Worm (Caenorhabditis elegans) whole organism, L3 larva: ENCODE data around the gene Y57G7A.5.

Source experiments
- R02D3.7 ChIP-seq: fragments of 150-350 bp; optimal IDR thresholded peaks from 2 replicates; lab custom pipeline; 2014; ENCODE audit warnings: missing biosample characterization, missing genetic modification characterization
- ZK546.5 ChIP-seq: sonication (generic microtip); optimal IDR thresholded peaks from 2 replicates; lab custom pipeline; 2017; ENCODE audit warnings: missing biosample characterization, missing genetic modification characterization
- ceh-28 ChIP-seq: fragments of 150-350 bp; optimal IDR thresholded peaks from 2 replicates; lab custom pipeline; 2014; ENCODE audit warnings: missing biosample characterization, missing genetic modification reagents, missing genetic modification characterization
- elt-3 ChIP-seq, 3 experiments: fragments of 150-350 bp in 1 of 3; sonication (generic microtip) in 2 of 3; optimal IDR thresholded peaks; 2 replicates in 2 of 3; 4 replicates in 1 of 3; lab custom pipeline; 2014 to 2017; ENCODE audit warnings: missing biosample characterization in 3 of 3, missing genetic modification characterization in 3 of 3
- fkh-2 ChIP-seq: fragments of 150-350 bp; optimal IDR thresholded peaks from 2 replicates; lab custom pipeline; 2014; ENCODE audit warnings: missing biosample characterization, missing genetic modification reagents, missing genetic modification characterization
- jun-1 ChIP-seq: fragments of 150-350 bp; optimal IDR thresholded peaks from 2 replicates; lab custom pipeline; 2014; ENCODE audit warnings: missing biosample characterization, missing genetic modification reagents, missing genetic modification characterization
- lsy-12 ChIP-seq: sonication (generic microtip); optimal IDR thresholded peaks from 2 replicates; lab custom pipeline; 2016; ENCODE audit warnings: mild to moderate bottlenecking, missing genetic modification characterization, missing compliant biosample characterization
- mml-1 ChIP-seq: fragments of 150-350 bp; sonication (generic microtip); optimal IDR thresholded peaks from 3 replicates; lab custom pipeline; 2014; ENCODE audit warnings: missing biosample characterization, missing genetic modification characterization
- nfya-1 ChIP-seq: sonication (generic microtip); optimal IDR thresholded peaks from 2 replicates; lab custom pipeline; 2017; ENCODE audit warnings: missing genetic modification characterization, mild to moderate bottlenecking, missing compliant biosample characterization, antibody characterized with exemption, moderate library complexity; ENCODE audit not compliant: insufficient read depth
- nhr-11 ChIP-seq: fragments of 150-350 bp; optimal IDR thresholded peaks from 2 replicates; lab custom pipeline; 2014; ENCODE audit warnings: missing biosample characterization, missing genetic modification characterization
- nhr-237 ChIP-seq: fragments of 150-350 bp; optimal IDR thresholded peaks from 2 replicates; lab custom pipeline; 2014; ENCODE audit warnings: missing biosample characterization, missing genetic modification characterization
- nhr-25 ChIP-seq: sonication (generic microtip); optimal IDR thresholded peaks from 2 replicates; lab custom pipeline; 2017; ENCODE audit warnings: missing biosample characterization, missing genetic modification characterization
- nhr-43 ChIP-seq: sonication (generic microtip); optimal IDR thresholded peaks from 2 replicates; lab custom pipeline; 2016; ENCODE audit warnings: mild to moderate bottlenecking, missing genetic modification characterization, missing compliant biosample characterization; ENCODE audit not compliant: poor library complexity, severe bottlenecking
- nhr-76 ChIP-seq: fragments of 150-350 bp; sonication (generic microtip); optimal IDR thresholded peaks from 5 replicates; lab custom pipeline; 2014; ENCODE audit warnings: missing biosample characterization, missing genetic modification characterization
- nhr-77 ChIP-seq: fragments of 150-350 bp; optimal IDR thresholded peaks from 2 replicates; lab custom pipeline; 2014; ENCODE audit warnings: missing biosample characterization, missing genetic modification characterization
- pha-4 ChIP-seq: fragments of 150-350 bp; optimal IDR thresholded peaks from 2 replicates; lab custom pipeline; 2014; ENCODE audit warnings: missing biosample characterization, missing genetic modification reagents, missing genetic modification characterization
- pqm-1 ChIP-seq: fragments of 150-350 bp; optimal IDR thresholded peaks from 2 replicates; lab custom pipeline; 2017; ENCODE audit warnings: missing biosample characterization, missing genetic modification characterization, inconsistent platforms
- skn-1 ChIP-seq: fragments of 150-350 bp; optimal IDR thresholded peaks from 2 replicates; lab custom pipeline; 2014; ENCODE audit warnings: missing biosample characterization, missing genetic modification characterization
- snpc-4 ChIP-seq: fragments of 150-350 bp; optimal IDR thresholded peaks from 2 replicates; lab custom pipeline; 2014; ENCODE audit warnings: missing biosample characterization, missing genetic modification characterization
- tbx-2 ChIP-seq: sonication (generic microtip); optimal IDR thresholded peaks from 2 replicates; lab custom pipeline; 2016; ENCODE audit warnings: mild to moderate bottlenecking, missing genetic modification characterization, missing compliant biosample characterization
- unc-39 ChIP-seq: sonication (generic microtip); optimal IDR thresholded peaks from 4 replicates; lab custom pipeline; 2017; ENCODE audit warnings: missing biosample characterization, missing genetic modification characterization

Gene Y57G7A.5

ce11 chrII:1232967-1233366 is 42.4 kb downstream of the Y57G7A.5 start (continued):
- no peak for TF ChIP-seq snpc-4
- no peak for TF ChIP-seq jun-1 (tag; lab: Kevin White, UChicago)
- no peak for TF ChIP-seq mml-1 (tag; lab: Kevin White, UChicago)
- no peak for TF ChIP-seq nhr-76
- TF ChIP-seq elt-3 (tag; optimal IDR thresholded peaks at IDR 0.05; lab: Kevin White, UChicago) = no peak
- TF ChIP-seq nfya-1 = no peak
- TF ChIP-seq nhr-11 (tag; lab: Kevin White, UChicago) = no peak
- peak; percentile 9 for TF ChIP-seq tbx-2

ce11 chrII:1228943-1229342 is 46.4 kb downstream of the Y57G7A.5 start:
- TF ChIP-seq unc-39 (no peak), tbx-2 (no peak), ZK546.5 (tag; lab: Kevin White, UChicago) (no peak), pha-4 (tag; lab: Kevin White, UChicago) (no peak), nhr-77 (tag; lab: Kevin White, UChicago) (no peak), ceh-28 (no peak), fkh-2 (no peak), elt-3 (tag; optimal IDR thresholded peaks at IDR 0.05; lab: Kevin White, UChicago) (no peak), skn-1 (tag; lab: Kevin White, UChicago) (no peak), nhr-237 (tag; lab: Kevin White, UChicago) (no peak), nhr-43 (tag; lab: Kevin White, UChicago) (no peak), R02D3.7 (no peak), nhr-11 (tag; lab: Kevin White, UChicago) (no peak), pqm-1 (tag; lab: Kevin White, UChicago) (no peak), nhr-25 (no peak), nfya-1 (no peak), lsy-12 (tag; lab: Kevin White, UChicago) (no peak)
- TF ChIP-seq, all 47 proteins: peak for 0
